Worm (Caenorhabditis elegans): Measurements from ENCODE around the gene T28A11.16.

Gene T28A11.16

DNA sequence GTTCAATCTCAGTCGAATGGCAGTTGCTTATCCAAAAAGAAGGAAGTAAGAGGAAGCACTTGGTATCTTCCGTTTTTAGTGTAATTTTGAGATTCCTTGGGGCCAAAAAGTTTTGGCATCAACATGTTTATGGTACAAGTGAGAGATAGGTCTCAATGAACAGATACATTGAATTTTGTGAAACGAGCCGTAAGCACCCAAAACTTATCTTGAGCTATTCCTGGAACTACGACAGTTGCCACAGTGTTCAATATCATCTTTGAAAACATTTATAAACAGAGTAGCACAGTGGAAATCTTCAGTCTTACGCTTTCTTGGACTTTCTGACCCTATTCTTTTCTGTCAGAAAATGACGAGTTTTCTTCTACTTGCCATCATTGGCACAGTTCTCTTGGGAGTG, 16.0 kb upstream of the T28A11.16 start, which contains the start of gene T28A11.3:
T28A11.3 (plus strand) TSS at position 301 of the 400 bp plus-strand sequence.
- TF ChIP-seq hmg-4 (GFP tag; optimal IDR thresholded peaks at IDR 0.05) (no peak), tbx-11 (GFP tag; IDR thresholded peaks at IDR 0.05) (no peak), ceh-13 (GFP tag; optimal IDR thresholded peaks at IDR 0.05) (no peak), ceh-36 (tag; optimal IDR thresholded peaks at IDR 0.05) (no peak), ama-1 (optimal IDR thresholded peaks at IDR 0.05) (no peak), hmbx-1 (tag; optimal IDR thresholded peaks at IDR 0.05) (no peak), tra-4 (tag; optimal IDR thresholded peaks at IDR 0.05) (no peak), flt-1 (GFP tag; IDR thresholded peaks at IDR 0.05) (no peak), F13C5.2 (tag; optimal IDR thresholded peaks at IDR 0.05) (no peak), pes-1 (GFP tag; IDR thresholded peaks at IDR 0.05) (no peak), ets-7 (tag; optimal IDR thresholded peaks at IDR 0.05) (no peak), scrt-1 (GFP tag; IDR thresholded peaks at IDR 0.05) (no peak), sea-1 (GFP tag; conservative IDR thresholded peaks at IDR 0.05) (no peak), B0310.2 (tag; optimal IDR thresholded peaks at IDR 0.05) (no peak), aly-1 (tag; optimal IDR thresholded peaks at IDR 0.05) (no peak), tbx-37 (GFP tag; conservative IDR thresholded peaks at IDR 0.05) (no peak), hnd-1 (tag; optimal IDR thresholded peaks at IDR 0.05) (no peak)

DNA sequence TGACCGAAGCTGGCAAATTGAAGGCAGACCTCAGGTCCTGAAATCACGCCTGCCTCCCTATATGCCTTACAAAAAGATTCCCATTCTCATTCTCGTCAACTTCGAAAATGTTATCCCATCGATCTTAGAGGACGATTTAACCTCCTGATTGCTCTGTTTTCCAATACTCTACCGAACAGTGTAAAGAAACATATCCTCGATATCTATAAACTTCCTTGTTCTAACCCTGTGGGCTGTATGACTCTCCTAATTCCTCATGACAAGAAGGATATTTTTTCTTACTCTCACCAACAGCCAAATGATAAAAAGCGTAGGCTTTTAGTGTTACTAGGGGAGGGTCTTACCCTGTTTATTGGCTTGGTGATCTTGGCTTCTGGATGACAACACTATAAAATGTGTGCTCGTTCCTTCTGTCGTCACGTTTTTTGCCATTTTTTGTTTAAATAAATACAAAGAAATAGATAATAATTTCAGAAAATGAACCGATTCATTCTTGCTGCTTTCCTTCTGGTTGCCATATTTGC, 14.6 kb upstream of the T28A11.16 start, which contains the start of gene T28A11.4:
T28A11.4 (plus strand) TSS at position 474 of the 524 bp plus-strand sequence.
- TF ChIP-seq ama-1 (optimal IDR thresholded peaks at IDR 0.05) (no peak), pes-1 (GFP tag; IDR thresholded peaks at IDR 0.05) (no peak), tra-4 (tag; optimal IDR thresholded peaks at IDR 0.05) (no peak), ceh-36 (tag; optimal IDR thresholded peaks at IDR 0.05) (no peak)

- TF ChIP-seq F13C5.2 (tag; optimal IDR thresholded peaks at IDR 0.05) (no peak), ama-1 (optimal IDR thresholded peaks at IDR 0.05) (no peak), ceh-36 (tag; optimal IDR thresholded peaks at IDR 0.05) (no peak), flt-1 (GFP tag; IDR thresholded peaks at IDR 0.05) (no peak), hmg-4 (GFP tag; optimal IDR thresholded peaks at IDR 0.05) (no peak), tbx-11 (GFP tag; IDR thresholded peaks at IDR 0.05) (no peak), hmbx-1 (tag; optimal IDR thresholded peaks at IDR 0.05) (no peak), ets-7 (tag; optimal IDR thresholded peaks at IDR 0.05) (no peak), tbx-37 (GFP tag; conservative IDR thresholded peaks at IDR 0.05) (no peak), tra-4 (tag; optimal IDR thresholded peaks at IDR 0.05) (no peak)
Measured at ce11 chrV:3273156-3273555, 14.1 kb upstream of the T28A11.16 start, which contains the start of gene T28A11.20. Gene T28A11.20, minus strand, starts transcription at chrV:3273256.

DNA sequence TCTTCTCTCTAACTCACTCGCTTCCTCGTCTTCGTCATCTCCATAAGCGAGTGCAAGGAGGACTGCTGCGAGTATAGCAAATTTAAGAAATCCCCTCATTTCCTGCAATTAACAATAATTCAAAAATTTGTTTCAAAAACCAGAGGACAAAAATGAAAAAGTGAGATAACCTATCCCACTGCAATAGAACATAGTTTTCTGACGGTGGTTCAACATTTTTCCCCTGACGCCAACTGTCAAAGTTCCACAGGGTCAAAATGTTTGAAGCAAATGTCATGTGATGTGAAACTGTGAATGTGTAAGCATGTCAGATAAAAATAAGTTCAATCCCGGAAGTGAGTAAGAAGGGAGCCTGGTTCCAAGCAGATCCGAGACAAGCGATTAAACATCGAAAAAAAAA, 10.4 kb upstream of the T28A11.16 start, which contains the start of gene T28A11.19:
T28A11.19 (minus strand) TSS at position 108 of the 400 bp plus-strand sequence.
- TF ChIP-seq ceh-36 (tag; optimal IDR thresholded peaks at IDR 0.05) (no peak), ets-7 (tag; optimal IDR thresholded peaks at IDR 0.05) (no peak), tbx-11 (GFP tag; IDR thresholded peaks at IDR 0.05) (no peak), flt-1 (GFP tag; IDR thresholded peaks at IDR 0.05) (no peak), scrt-1 (GFP tag; IDR thresholded peaks at IDR 0.05) (no peak), hmg-4 (GFP tag; optimal IDR thresholded peaks at IDR 0.05) (no peak)

DNA sequence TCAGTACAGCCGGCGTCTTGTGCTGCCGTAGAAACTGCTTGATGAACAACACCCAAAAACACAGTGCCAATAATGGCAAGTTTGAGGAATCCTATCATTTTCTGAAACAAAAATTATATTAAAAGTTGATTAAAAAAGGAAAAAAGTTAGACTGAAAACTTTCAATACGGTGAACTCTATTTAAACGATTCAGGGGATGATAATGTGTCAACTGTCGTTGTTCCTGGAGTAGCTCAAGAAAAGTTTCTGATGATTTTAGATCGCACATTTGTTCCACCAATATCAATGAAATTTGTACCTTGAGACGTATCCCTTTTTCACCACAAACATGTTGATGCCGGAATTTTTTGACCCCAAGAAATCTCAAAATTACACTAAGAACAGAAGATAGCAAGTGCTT, 8.9 kb upstream of the T28A11.16 start, which contains the start of gene T28A11.18:
T28A11.18 (minus strand) TSS at position 101 of the 400 bp plus-strand sequence.
- no peak for TF ChIP-seq pes-1 (GFP tag; IDR thresholded peaks at IDR 0.05)
- no peak for TF ChIP-seq ets-7 (tag; optimal IDR thresholded peaks at IDR 0.05)
- TF ChIP-seq hmbx-1 (tag; optimal IDR thresholded peaks at IDR 0.05) = no peak
- no peak for TF ChIP-seq ceh-13 (GFP tag; optimal IDR thresholded peaks at IDR 0.05)
- no peak for TF ChIP-seq flt-1 (GFP tag; IDR thresholded peaks at IDR 0.05)
- TF ChIP-seq sea-1 (GFP tag; conservative IDR thresholded peaks at IDR 0.05) = no peak
- no peak for TF ChIP-seq F13C5.2 (tag; optimal IDR thresholded peaks at IDR 0.05)
- no peak for TF ChIP-seq tra-4 (tag; optimal IDR thresholded peaks at IDR 0.05)
- TF ChIP-seq hnd-1 (tag; optimal IDR thresholded peaks at IDR 0.05) = no peak
- TF ChIP-seq ceh-36 (tag; optimal IDR thresholded peaks at IDR 0.05) = no peak
- TF ChIP-seq tbx-11 (GFP tag; IDR thresholded peaks at IDR 0.05) = no peak
- no peak for TF ChIP-seq ama-1 (optimal IDR thresholded peaks at IDR 0.05)
- no peak for TF ChIP-seq hmg-4 (GFP tag; optimal IDR thresholded peaks at IDR 0.05)
- TF ChIP-seq tbx-37 (GFP tag; conservative IDR thresholded peaks at IDR 0.05) = no peak
- TF ChIP-seq aly-1 (tag; optimal IDR thresholded peaks at IDR 0.05) = no peak
- TF ChIP-seq B0310.2 (tag; optimal IDR thresholded peaks at IDR 0.05) = no peak
- no peak for TF ChIP-seq scrt-1 (GFP tag; IDR thresholded peaks at IDR 0.05)

- TF ChIP-seq hnd-1 (tag; optimal IDR thresholded peaks at IDR 0.05) (no peak), B0310.2 (tag; optimal IDR thresholded peaks at IDR 0.05) (no peak), ceh-36 (tag; optimal IDR thresholded peaks at IDR 0.05) (no peak), hmg-4 (GFP tag; optimal IDR thresholded peaks at IDR 0.05) (no peak), flt-1 (GFP tag; IDR thresholded peaks at IDR 0.05) (no peak), scrt-1 (GFP tag; IDR thresholded peaks at IDR 0.05) (no peak), F13C5.2 (tag; optimal IDR thresholded peaks at IDR 0.05) (no peak), pes-1 (GFP tag; IDR thresholded peaks at IDR 0.05) (no peak), ets-7 (tag; optimal IDR thresholded peaks at IDR 0.05) (no peak), aly-1 (tag; optimal IDR thresholded peaks at IDR 0.05) (no peak), ama-1 (optimal IDR thresholded peaks at IDR 0.05) (no peak), sea-1 (GFP tag; conservative IDR thresholded peaks at IDR 0.05) (no peak)
Measured at ce11 chrV:3266189-3266588, 7.2 kb upstream of the T28A11.16 start, which contains the start of gene T28A11.17. Gene T28A11.17, minus strand, starts transcription at chrV:3266289.

DNA sequence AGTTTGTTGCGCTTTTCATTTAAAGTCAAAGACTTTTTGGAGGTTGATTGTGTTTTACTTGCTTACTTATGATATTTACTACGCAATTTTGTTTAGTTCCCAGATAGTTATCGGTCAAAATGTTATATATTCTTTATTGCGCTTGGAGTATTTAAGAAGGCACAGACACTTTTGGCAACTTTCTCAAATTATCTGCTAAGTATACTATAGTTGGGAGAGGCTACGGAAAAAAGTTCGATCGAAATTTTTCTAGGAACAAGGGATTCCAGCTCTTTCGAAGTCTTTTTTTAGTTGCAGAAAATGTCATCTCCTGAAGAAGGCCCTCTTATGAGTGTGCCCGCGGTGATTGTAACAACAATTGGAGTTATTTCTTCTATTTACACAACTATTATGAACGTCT, 1.1 kb upstream of the T28A11.16 start, which contains the start of gene srbc-5:
srbc-5 (plus strand) TSS at position 301 of the 400 bp plus-strand sequence.
- TF ChIP-seq flt-1 (GFP tag; IDR thresholded peaks at IDR 0.05) (no peak), tra-4 (tag; optimal IDR thresholded peaks at IDR 0.05) (no peak), ceh-36 (tag; optimal IDR thresholded peaks at IDR 0.05) (no peak), hnd-1 (tag; optimal IDR thresholded peaks at IDR 0.05) (no peak), F13C5.2 (tag; optimal IDR thresholded peaks at IDR 0.05) (no peak), sea-1 (GFP tag; conservative IDR thresholded peaks at IDR 0.05) (no peak), hmbx-1 (tag; optimal IDR thresholded peaks at IDR 0.05) (no peak), ceh-13 (GFP tag; optimal IDR thresholded peaks at IDR 0.05) (no peak), aly-1 (tag; optimal IDR thresholded peaks at IDR 0.05) (no peak)

All from whole organism, early embryonic.